Fruit fly (Drosophila melanogaster) whole organism: ENCODE results near the gene Pmm2.

ENCODE experiments used
- CG8478 ChIP-seq: fragments of >200 bp; optimal IDR thresholded peaks from 2 replicates; lab custom pipeline; 2018; ENCODE audit warnings: inconsistent platforms
- Dll ChIP-seq: fragments of >200 bp; optimal IDR thresholded peaks from 2 replicates; lab custom pipeline; 2017
- EcR ChIP-seq, 2 experiments: fragments of >200 bp; optimal IDR thresholded peaks; 2 replicates each; lab custom pipeline; 2017; ENCODE audit warnings: missing biosample characterization in 2 of 2, missing genetic modification characterization in 2 of 2, missing genetic modification reagents in 2 of 2
- pan ChIP-seq: fragments of >200 bp; optimal IDR thresholded peaks from 2 replicates; lab custom pipeline; 2017
- psq ChIP-seq: fragments of >200 bp; optimal IDR thresholded peaks from 2 replicates; lab custom pipeline; 2017
- usp ChIP-seq: fragments of >200 bp; optimal IDR thresholded peaks from 2 replicates; lab custom pipeline; 2017; ENCODE audit warnings: missing biosample characterization, missing genetic modification characterization, mixed read lengths

The Pmm2 gene

DNA sequence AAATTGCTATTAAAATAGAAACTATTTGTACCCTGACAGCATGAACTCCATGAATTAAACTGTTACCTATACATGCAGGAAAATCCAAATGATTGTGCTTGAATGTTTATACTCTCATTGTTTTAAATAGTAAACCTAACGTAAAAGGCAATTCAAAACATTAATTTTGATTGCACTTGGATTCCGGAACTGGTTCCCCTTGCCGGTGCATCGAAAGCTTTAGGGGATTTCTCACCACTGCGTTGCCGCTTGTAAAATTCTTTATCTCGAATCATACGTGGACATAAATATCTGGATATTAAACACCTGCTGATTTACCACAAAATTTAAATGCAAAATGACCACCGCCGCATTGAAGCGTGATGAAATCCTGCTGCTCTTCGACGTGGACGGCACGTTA lies at the start of gene Pmm2:
Gene Pmm2, plus strand, starts transcription at position 273 of the 400 bp plus-strand sequence.
- no peak for TF ChIP-seq psq
- no peak for TF ChIP-seq pan (lab: Kevin White, UChicago)
- TF ChIP-seq Dll (lab: Kevin White, UChicago): no peak
- no peak for TF ChIP-seq CG8478 (lab: Kevin White, UChicago)
- TF ChIP-seq usp (GFP tag; lab: Kevin White, UChicago): no peak
- no peak for TF ChIP-seq EcR (GFP tag; optimal IDR thresholded peaks at IDR 0.05; lab: Kevin White, UChicago)

DNA sequence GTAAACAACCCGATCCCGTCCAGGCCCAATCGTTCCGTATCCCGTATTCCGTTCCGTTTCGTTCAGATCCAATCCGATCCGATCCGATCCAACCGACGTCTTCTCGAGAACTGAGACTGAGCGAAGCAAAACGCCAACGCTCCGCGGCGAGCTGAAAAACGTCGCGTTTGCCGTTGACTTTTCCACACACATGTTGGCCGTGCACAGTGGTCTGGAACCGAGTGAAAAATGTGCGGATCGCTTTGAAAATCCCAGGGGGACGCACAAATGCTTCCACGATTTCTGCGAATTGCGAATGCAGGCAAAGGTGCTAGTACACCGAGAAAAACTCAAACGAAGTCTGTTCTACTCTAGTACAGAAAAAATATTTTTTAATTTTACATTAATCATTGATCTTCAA lies 49.4 kb upstream of the Pmm2 start, which contains the start of gene CG10663:
Gene CG10663, minus strand, starts transcription at position 88 of the 400 bp plus-strand sequence.
- TF ChIP-seq psq: no peak
- TF ChIP-seq Dll (lab: Kevin White, UChicago): no peak
- TF ChIP-seq usp (GFP tag; lab: Kevin White, UChicago): no peak
- TF ChIP-seq pan (lab: Kevin White, UChicago): no peak
- TF ChIP-seq EcR (GFP tag; optimal IDR thresholded peaks at IDR 0.05; lab: Kevin White, UChicago): no peak
- no peak for TF ChIP-seq CG8478 (lab: Kevin White, UChicago)

DNA sequence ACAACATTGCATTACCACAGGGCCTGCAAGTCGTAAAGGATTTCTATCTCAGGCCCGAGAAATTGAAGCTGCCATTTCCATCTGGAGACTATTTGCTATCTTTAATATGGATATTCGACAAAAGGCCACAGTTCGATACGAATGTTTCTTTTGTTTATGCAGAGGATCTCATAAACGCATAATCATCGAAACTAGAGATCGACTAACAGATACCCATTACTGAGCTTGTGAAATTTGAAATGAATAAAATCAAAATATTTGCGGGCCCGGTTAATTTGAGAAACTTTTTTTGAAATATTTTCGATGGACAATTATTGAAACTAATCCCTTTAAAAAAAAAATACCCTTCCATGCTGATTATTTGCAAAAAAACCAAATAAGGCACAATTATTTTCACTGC lies 48.2 kb upstream of the Pmm2 start:
- TF ChIP-seq Dll (lab: Kevin White, UChicago): no peak

DNA sequence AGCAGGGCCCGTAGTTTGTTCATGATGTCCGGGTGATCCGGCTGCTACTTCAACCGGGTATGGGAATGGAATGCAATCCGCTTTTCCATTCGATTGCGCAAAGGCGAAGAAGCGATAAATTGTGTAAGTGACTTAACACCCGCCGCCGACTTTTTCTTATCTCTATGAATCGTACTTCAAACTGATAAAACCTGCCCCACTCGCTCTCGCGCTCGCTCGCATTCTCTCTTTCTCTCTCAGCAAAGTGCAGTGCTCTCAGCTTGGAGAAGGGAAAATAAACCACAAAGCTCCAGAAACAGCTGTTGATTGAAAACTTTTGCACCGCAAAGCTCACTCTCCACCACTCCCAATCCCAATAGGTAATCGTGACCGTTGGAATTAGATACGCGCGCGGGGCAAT lies 44.4 kb upstream of the Pmm2 start:
- TF ChIP-seq usp (GFP tag; lab: Kevin White, UChicago): no peak
- TF ChIP-seq EcR (GFP tag; optimal IDR thresholded peaks at IDR 0.05; lab: Kevin White, UChicago): peak in 1 of 2 experiments; percentile 16
- TF ChIP-seq Dll (lab: Kevin White, UChicago): peak; percentile 98
- TF ChIP-seq psq: no peak
- no peak for TF ChIP-seq CG8478 (lab: Kevin White, UChicago)
- no peak for TF ChIP-seq pan (lab: Kevin White, UChicago)

DNA sequence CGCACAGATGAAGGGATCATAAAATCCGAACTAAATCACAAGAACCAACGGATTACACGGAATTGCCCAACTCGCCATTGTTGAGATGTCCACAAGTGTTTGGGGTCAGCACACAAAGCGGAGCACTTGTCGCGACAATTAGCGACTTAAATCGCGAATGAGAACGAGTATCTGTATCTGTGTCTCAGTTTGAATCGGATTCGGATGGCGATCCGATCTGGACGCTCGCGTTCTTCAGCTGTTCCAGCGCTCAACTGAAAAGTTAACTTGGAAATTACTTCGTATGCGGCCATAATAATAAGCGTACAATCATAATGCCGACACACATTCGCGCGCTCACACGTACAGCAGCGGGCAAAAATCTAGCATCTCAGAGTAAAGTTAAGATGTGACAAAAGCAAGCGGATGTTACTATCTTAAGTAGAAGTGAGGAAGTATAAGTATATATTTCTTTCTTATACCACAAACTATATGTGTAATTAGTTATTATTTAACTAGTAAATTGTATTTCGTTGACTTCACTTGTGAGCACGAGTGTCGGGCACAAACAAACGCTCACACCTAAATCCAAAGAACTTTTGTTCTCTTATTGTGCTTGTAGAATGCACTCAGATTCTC lies 43.9 kb upstream of the Pmm2 start, which contains the start of gene CG10660:
Gene CG10660, minus strand, starts transcription at position 259 of the 618 bp plus-strand sequence.
- no peak for TF ChIP-seq EcR (GFP tag; optimal IDR thresholded peaks at IDR 0.05; lab: Kevin White, UChicago)
- TF ChIP-seq CG8478 (lab: Kevin White, UChicago): no peak
- TF ChIP-seq psq: no peak
- TF ChIP-seq usp (GFP tag; lab: Kevin White, UChicago): no peak
- no peak for TF ChIP-seq Dll (lab: Kevin White, UChicago)
- TF ChIP-seq pan (lab: Kevin White, UChicago): no peak

DNA sequence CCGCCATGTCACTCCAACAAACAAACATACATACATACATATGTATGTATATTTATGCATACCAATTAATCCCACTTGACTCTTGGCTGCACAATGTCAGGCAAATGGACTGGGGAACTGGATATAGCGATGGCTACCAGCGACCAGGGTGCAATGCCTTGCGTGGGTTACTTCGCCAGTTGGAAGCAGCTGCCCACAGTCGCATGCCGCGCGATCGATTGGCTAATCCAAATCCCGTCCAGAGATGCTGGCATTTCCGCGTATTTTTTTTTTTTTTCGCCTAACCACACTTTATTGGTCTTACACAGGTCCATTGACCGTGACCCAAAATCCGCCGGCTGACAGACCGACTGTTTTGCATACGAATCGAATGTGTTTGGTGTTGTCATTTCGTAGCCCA lies 40.1 kb upstream of the Pmm2 start:
- TF ChIP-seq psq: no peak
- TF ChIP-seq Dll (lab: Kevin White, UChicago): no peak
- TF ChIP-seq CG8478 (lab: Kevin White, UChicago): no peak
- TF ChIP-seq usp (GFP tag; lab: Kevin White, UChicago): no peak
- TF ChIP-seq EcR (GFP tag; optimal IDR thresholded peaks at IDR 0.05; lab: Kevin White, UChicago): no peak
- no peak for TF ChIP-seq pan (lab: Kevin White, UChicago)

DNA sequence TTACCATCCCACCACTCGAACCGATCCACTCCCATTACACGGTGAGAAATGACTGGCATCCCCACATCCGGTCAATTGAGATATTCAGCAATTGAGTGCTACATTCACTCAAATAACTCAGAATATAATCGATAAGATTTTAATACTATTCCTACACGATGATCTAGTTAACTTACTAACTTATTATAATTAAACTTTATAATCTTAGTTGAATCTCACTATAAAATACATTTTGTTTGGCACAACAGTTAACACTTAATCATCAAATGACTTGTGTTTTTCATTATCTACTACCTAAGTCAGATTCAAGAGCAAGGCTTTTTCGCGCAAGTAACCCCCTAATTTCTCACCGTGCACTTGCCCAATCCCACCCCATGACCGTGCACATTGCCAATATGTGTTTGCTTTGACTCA lies 39.1 kb upstream of the Pmm2 start:
- TF ChIP-seq usp (GFP tag; lab: Kevin White, UChicago) (no peak), CG8478 (lab: Kevin White, UChicago) (no peak)

DNA sequence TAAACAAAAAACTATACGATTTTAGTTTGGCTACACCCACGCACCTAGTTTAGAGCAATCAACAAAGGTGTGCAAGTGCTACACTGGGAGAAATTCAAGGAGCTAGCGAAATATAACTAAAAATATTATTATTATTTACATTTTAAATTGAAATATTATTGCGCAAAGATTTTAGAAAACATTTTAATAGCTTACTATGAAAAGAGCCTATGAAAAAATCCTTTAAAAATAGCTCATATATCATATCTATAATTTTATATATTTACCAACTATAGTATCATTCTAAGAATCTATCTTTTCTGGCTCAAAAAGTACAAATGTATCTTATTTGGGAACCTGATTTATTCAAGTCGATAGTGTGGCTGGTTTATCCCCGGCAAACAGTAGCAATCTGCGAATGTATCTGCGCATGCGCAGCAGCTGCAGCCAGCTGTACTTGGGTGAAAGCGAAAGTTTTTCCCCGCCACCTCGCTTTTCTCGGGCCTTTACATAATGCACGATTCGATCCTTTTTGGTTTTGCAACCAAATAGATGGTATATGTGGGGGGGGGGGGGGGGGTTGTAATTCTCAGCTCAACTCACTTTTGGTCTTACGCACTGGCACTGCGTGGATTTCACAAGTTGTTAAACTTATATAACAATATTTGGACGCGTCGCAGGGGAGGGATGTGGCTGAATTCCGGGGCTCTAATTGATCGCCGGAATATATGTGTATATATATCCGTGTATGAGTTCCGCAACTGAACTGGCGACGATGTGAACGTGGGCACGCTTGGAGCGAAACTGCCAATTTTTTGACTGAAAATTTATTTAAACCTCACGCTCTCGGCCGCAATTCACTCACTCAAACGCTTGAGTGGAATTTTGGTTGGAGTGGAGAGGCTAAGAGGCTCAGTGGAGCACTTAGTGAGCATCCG lies 37.7 kb upstream of the Pmm2 start, which contains the start of gene CG10657:
Gene CG10657, minus strand, starts transcription at position 789 of the 917 bp plus-strand sequence.
- TF ChIP-seq pan (lab: Kevin White, UChicago) (no peak), CG8478 (lab: Kevin White, UChicago) (no peak), usp (GFP tag; lab: Kevin White, UChicago) (no peak), psq (no peak), EcR (GFP tag; optimal IDR thresholded peaks at IDR 0.05; lab: Kevin White, UChicago) (no peak), Dll (lab: Kevin White, UChicago) (no peak)

DNA sequence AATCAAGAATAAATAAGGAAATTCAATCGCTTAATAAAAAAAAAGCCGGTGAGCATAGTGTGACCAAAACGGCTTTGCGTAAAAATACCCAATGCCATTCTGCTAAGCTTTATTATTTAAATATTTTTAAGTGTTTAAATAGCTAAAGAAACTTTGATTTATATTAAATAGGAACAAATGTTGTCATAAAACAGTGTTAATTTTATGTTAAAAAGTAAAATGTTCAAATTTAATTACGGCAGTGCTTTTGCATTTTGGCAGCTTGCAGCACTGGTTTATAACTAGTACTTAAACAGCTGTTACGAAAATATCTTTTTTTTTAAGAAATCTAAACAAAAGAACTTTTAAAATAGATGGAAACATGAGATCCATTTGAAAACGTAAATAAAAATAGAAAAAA lies 33.1 kb upstream of the Pmm2 start, which contains the start of the genes CG10638 and CG10681:
Gene CG10638, minus strand, starts transcription at position 63 of the 400 bp plus-strand sequence.
Gene CG10681, plus strand, starts transcription at position 265 of the 400 bp plus-strand sequence.
- TF ChIP-seq usp (GFP tag; lab: Kevin White, UChicago) (no peak), CG8478 (lab: Kevin White, UChicago) (no peak), psq (no peak), pan (lab: Kevin White, UChicago) (no peak), EcR (GFP tag; optimal IDR thresholded peaks at IDR 0.05; lab: Kevin White, UChicago) (no peak), Dll (lab: Kevin White, UChicago) (no peak)

DNA sequence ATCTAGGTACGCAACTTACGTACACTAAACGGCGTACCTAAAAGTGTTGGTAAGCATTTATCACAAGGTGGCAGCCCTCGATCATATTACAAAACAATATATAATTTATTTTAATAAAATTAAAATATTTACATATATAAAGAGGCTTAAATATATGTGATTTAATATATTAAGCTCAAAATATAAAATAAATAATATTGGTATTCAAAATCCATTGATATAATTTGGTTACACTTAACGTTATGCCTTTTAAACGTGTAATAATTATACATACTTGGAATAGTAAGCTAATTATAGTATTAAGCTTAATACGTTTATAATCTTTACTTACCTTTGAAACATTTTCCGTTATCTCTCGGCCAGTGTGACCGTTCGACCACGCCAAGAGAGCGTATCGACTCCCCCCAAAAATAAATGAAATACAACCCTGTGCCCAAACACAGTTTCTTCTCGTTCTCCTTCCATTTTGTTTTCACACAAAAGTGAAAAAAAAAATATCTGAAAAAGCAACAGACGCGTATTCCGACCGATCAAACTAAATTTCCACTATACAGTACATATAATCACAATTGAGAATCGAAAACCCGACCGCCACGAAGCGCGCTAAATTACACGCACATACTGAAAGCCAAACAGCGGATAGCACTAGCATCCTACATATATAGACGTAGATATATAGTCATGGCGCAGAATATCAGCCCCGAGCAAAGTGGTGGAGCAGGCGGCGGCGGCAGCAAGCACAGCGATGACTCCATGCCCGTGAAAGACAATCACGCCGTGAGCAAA lies 30.3 kb upstream of the Pmm2 start, which contains the start of the genes CG10646 and vih:
Gene CG10646, minus strand, starts transcription at position 30 of the 786 bp plus-strand sequence.
Gene vih, plus strand, starts transcription at position 428 of the 786 bp plus-strand sequence.
- no peak for TF ChIP-seq Dll (lab: Kevin White, UChicago)
- TF ChIP-seq psq: no peak
- TF ChIP-seq CG8478 (lab: Kevin White, UChicago): no peak
- no peak for TF ChIP-seq pan (lab: Kevin White, UChicago)
- TF ChIP-seq EcR (GFP tag; optimal IDR thresholded peaks at IDR 0.05; lab: Kevin White, UChicago): no peak
- TF ChIP-seq usp (GFP tag; lab: Kevin White, UChicago): no peak
